Fruit fly (Drosophila melanogaster): Measurements from ENCODE around the gene CG17129.

The CG17129 gene

dm6 chr3L:628654-629285 is 51.4 kb downstream of the CG17129 start:
- TF ChIP-seq Snoo (tag; optimal IDR thresholded peaks at IDR 0.05) (peak; percentile 17), Pif1B (GFP tag; optimal IDR thresholded peaks at IDR 0.05) (no peak)
